Fruit fly (Drosophila melanogaster): ENCODE data around the gene ninaC.

ninaC gene

dm6 chr2L:7411947-7412621 is 34.6 kb downstream of the ninaC start, which contains the start of gene chm:
Gene chm, plus strand, starts transcription at chr2L:7412417.
- TF ChIP-seq Hr78 (GFP tag; optimal IDR thresholded peaks at IDR 0.05) (no peak), GATAd (GFP tag; optimal IDR thresholded peaks at IDR 0.05) (no peak), HLH106 (tag; optimal IDR thresholded peaks at IDR 0.05) (peak; percentile 54), OdsH (GFP tag; optimal IDR thresholded peaks at IDR 0.05) (no peak), woc (GFP tag; optimal IDR thresholded peaks at IDR 0.05) (peak; percentile 79), psq (GFP tag; optimal IDR thresholded peaks at IDR 0.05) (no peak), brk (GFP tag; optimal IDR thresholded peaks at IDR 0.05) (peak; percentile 49), rgr (GFP tag; optimal IDR thresholded peaks at IDR 0.05) (peak; percentile 57), Dif (GFP tag; optimal IDR thresholded peaks at IDR 0.05; ENCODE audit: partially characterized antibody) (no peak), ey (GFP tag; optimal IDR thresholded peaks at IDR 0.05) (peak; percentile 51), Hnf4 (GFP tag; optimal IDR thresholded peaks at IDR 0.05) (peak; percentile 40), foxo (GFP tag; optimal IDR thresholded peaks at IDR 0.05) (peak in 1 of 2 experiments; percentile 44), tai (GFP tag; optimal IDR thresholded peaks at IDR 0.05) (peak; percentile 70), jim (GFP tag; optimal IDR thresholded peaks at IDR 0.05) (no peak), h (GFP tag; optimal IDR thresholded peaks at IDR 0.05) (peak; percentile 41), Dfd (GFP tag; optimal IDR thresholded peaks at IDR 0.05) (no peak), Jra (GFP tag; optimal IDR thresholded peaks at IDR 0.05) (no peak), Rel (GFP tag; optimal IDR thresholded peaks at IDR 0.05) (no peak), Rel (tag; optimal IDR thresholded peaks at IDR 0.05) (peak; percentile 15), Sp1 (GFP tag; optimal IDR thresholded peaks at IDR 0.05) (peak; percentile 50), br (GFP tag; optimal IDR thresholded peaks at IDR 0.05) (peak; percentile 19), fru (GFP tag; optimal IDR thresholded peaks at IDR 0.05) (peak; percentile 25), lola (GFP tag; optimal IDR thresholded peaks at IDR 0.05) (no peak), N (GFP tag; optimal IDR thresholded peaks at IDR 0.05) (no peak), dmrt93B (GFP tag; optimal IDR thresholded peaks at IDR 0.05) (peak; percentile 25), Hr83 (GFP tag; optimal IDR thresholded peaks at IDR 0.05; ENCODE audit: poor library complexity, severe bottlenecking) (peak; percentile 80)

dm6 chr2L:7418148-7418988 is 40.9 kb downstream of the ninaC start:
- TF ChIP-seq Rel (GFP tag; optimal IDR thresholded peaks at IDR 0.05) (no peak), Rel (tag; optimal IDR thresholded peaks at IDR 0.05) (peak; percentile 45), woc (GFP tag; optimal IDR thresholded peaks at IDR 0.05) (peak; percentile 49), Vsx2 (GFP tag; optimal IDR thresholded peaks at IDR 0.05; ENCODE audit: partially characterized antibody) (no peak), sage (GFP tag; optimal IDR thresholded peaks at IDR 0.05) (peak; percentile 59), sv (GFP tag; optimal IDR thresholded peaks at IDR 0.05) (no peak), CG32264 (GFP tag; optimal IDR thresholded peaks at IDR 0.05) (no peak), Dfd (GFP tag; optimal IDR thresholded peaks at IDR 0.05) (no peak), OdsH (GFP tag; optimal IDR thresholded peaks at IDR 0.05) (peak; percentile 83), lola (GFP tag; optimal IDR thresholded peaks at IDR 0.05) (no peak), tai (GFP tag; optimal IDR thresholded peaks at IDR 0.05) (peak; percentile 21), HLH106 (tag; optimal IDR thresholded peaks at IDR 0.05) (peak; percentile 78), Jra (GFP tag; optimal IDR thresholded peaks at IDR 0.05) (peak; percentile 87), Abd-B (GFP tag; optimal IDR thresholded peaks at IDR 0.05) (no peak), dsf (GFP tag; optimal IDR thresholded peaks at IDR 0.05; ENCODE audit: borderline replicate concordance) (no peak), dl (GFP tag; optimal IDR thresholded peaks at IDR 0.05; ENCODE audit: insufficient read depth in 1 of 2, partially characterized antibody in 2 of 2) (peak in 1 of 2 experiments; percentile 60), N (GFP tag; optimal IDR thresholded peaks at IDR 0.05) (no peak), pan (optimal IDR thresholded peaks at IDR 0.05) (no peak), foxo (GFP tag; optimal IDR thresholded peaks at IDR 0.05) (peak in 1 of 2 experiments; percentile 82), CrebA (GFP tag; optimal IDR thresholded peaks at IDR 0.05; ENCODE audit: borderline replicate concordance) (no peak), GATAd (GFP tag; optimal IDR thresholded peaks at IDR 0.05) (no peak), Mio (GFP tag; optimal IDR thresholded peaks at IDR 0.05) (no peak), Myc (optimal IDR thresholded peaks at IDR 0.05) (no peak), Hr78 (GFP tag; optimal IDR thresholded peaks at IDR 0.05) (no peak), brk (GFP tag; optimal IDR thresholded peaks at IDR 0.05) (peak; percentile 6), jim (GFP tag; optimal IDR thresholded peaks at IDR 0.05) (no peak), br (GFP tag; optimal IDR thresholded peaks at IDR 0.05) (peak; percentile 44), CG9705 (GFP tag; optimal IDR thresholded peaks at IDR 0.05) (no peak), Dif (GFP tag; optimal IDR thresholded peaks at IDR 0.05; ENCODE audit: partially characterized antibody) (peak; percentile 89), rgr (GFP tag; optimal IDR thresholded peaks at IDR 0.05) (peak; percentile 74), Hnf4 (GFP tag; optimal IDR thresholded peaks at IDR 0.05) (peak; percentile 2), fru (GFP tag; optimal IDR thresholded peaks at IDR 0.05) (peak; percentile 72), usp (GFP tag; optimal IDR thresholded peaks at IDR 0.05) (no peak), h (GFP tag; optimal IDR thresholded peaks at IDR 0.05) (peak; percentile 73), dmrt93B (GFP tag; optimal IDR thresholded peaks at IDR 0.05) (peak; percentile 71), ey (GFP tag; optimal IDR thresholded peaks at IDR 0.05) (peak; percentile 68), Sp1 (GFP tag; optimal IDR thresholded peaks at IDR 0.05) (peak; percentile 89), psq (GFP tag; optimal IDR thresholded peaks at IDR 0.05) (peak; percentile 72), Hr83 (GFP tag; optimal IDR thresholded peaks at IDR 0.05; ENCODE audit: poor library complexity, severe bottlenecking) (peak; percentile 76)
